Worm (Caenorhabditis elegans): Measurements from ENCODE around the gene C06H5.14.
"Not testable (repeated sequence)": the region's sequence is repeated elsewhere in the genome, so short reads cannot be mapped to it uniquely, and the experiment has no call there.

- not testable (repeated sequence) for TF ChIP-seq ets-7 (tag; optimal IDR thresholded peaks at IDR 0.05); sea-1 (GFP tag; conservative IDR thresholded peaks at IDR 0.05); ceh-36 (tag; optimal IDR thresholded peaks at IDR 0.05); flt-1 (GFP tag; IDR thresholded peaks at IDR 0.05); ceh-13 (GFP tag; optimal IDR thresholded peaks at IDR 0.05); ama-1 (optimal IDR thresholded peaks at IDR 0.05)
Measured at ce11 chrV:17924095-17925000, 20.4 kb downstream of the C06H5.14 start, which contains the start of gene usp-50.
